Worm (Caenorhabditis elegans) whole organism, late embryonic: ENCODE data around the gene F26A1.19.

ENCODE experiments used
- hlh-30 ChIP-seq: sonication (generic microtip); optimal IDR thresholded peaks from 2 replicates; lab custom pipeline; 2017; ENCODE audit warnings: antibody characterized with exemption, missing genetic modification characterization, missing compliant biosample characterization; ENCODE audit not compliant: insufficient read depth
- pax-1 ChIP-seq: fragments of 150-350 bp; optimal IDR thresholded peaks from 2 replicates; lab custom pipeline; 2014; ENCODE audit warnings: missing biosample characterization, missing genetic modification characterization
- tbx-2 ChIP-seq: sonication (generic microtip); optimal IDR thresholded peaks from 2 replicates; lab custom pipeline; 2016; ENCODE audit warnings: missing genetic modification characterization, missing compliant biosample characterization

- TF ChIP-seq hlh-30 (no peak), tbx-2 (tag; lab: Kevin White, UChicago) (no peak), pax-1 (tag; lab: Kevin White, UChicago) (no peak)
These were observed 27.9 kb upstream of the F26A1.19 start, which contains the start of gene pal-1 for ce11 chrIII:4809526-4810153.
